Fruit fly (Drosophila melanogaster) ovary, adult (tissue): ENCODE results near the gene CG34281.

Experiments
- CG17801 ChIP-seq: fragments of 200-800 bp; optimal IDR thresholded peaks from 2 replicates; lab custom pipeline; 2019; ENCODE audit warnings: missing biosample characterization, mild to moderate bottlenecking, missing genetic modification characterization, moderate library complexity; ENCODE audit not compliant: partially characterized antibody

CG34281 gene

dm6 chr3R:17612587-17612986 is at the start of gene CG34281:
Gene CG34281, plus strand, starts transcription at chr3R:17612887.
- no peak for TF ChIP-seq CG17801 (GFP tag; lab: Kevin White, UChicago)

DNA sequence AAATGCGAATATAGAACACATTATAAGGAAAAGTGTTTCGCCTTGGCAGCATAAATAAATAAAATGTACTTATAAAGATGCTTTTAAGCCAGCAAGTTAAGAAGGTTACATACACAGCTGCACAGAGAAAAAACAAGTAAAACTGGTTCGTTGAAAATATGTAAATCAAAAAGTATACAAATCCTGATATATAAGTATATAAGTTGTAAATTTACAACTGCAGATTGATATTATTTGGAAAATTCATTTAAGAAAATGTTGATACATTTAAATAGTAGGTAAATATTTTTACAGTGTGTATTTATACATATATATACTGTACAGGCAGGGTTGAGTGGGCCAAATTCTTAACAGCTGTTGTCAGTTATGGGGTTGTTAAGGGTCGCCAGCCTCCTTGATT is 47.9 kb upstream of the CG34281 start:
- no peak for TF ChIP-seq CG17801 (GFP tag; lab: Kevin White, UChicago)

dm6 chr3R:17566619-17567489 is 45.8 kb upstream of the CG34281 start:
- no peak for TF ChIP-seq CG17801 (GFP tag; lab: Kevin White, UChicago)

DNA sequence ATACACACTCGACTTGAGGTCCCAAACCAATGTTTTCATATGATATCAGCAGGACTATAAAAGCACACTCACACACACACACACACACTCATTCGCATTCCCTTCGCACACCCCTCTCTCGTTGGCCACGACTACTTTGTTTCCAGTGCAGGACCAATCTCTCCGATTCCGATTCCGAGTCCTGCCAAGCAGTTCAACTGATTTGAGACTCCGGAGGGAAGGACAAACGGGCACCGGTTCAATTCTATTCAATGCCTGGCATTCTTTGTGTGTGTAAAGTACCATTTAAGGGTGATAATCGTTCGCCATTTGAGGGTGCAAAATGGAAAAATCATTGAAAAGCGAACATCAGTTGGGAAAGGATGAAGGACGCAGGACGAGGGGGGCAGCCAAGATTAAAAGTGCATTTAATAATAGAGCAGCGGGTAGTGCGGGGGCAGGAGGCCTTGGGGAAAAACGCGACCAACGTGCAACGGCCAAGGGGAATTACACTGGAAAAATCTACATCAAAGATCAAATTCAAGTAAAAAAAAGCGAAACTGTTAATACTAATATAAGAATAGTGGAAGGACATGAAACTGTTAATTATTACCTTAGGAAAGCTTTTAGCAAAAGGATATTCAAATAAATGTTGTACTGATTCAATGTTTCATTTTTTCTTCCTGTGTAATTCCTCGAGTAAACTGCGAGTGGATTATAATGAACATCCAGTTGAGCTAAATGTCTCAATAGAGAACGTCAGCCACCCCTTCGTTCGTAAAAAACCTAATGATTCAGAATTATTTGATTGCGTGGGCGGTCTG is 28.8 kb upstream of the CG34281 start:
- no peak for TF ChIP-seq CG17801 (GFP tag; lab: Kevin White, UChicago)

- no peak for TF ChIP-seq CG17801 (GFP tag; lab: Kevin White, UChicago)
Measured at dm6 chr3R:17588805-17589204, 23.9 kb upstream of the CG34281 start.

dm6 chr3R:17591831-17592230 is 20.9 kb upstream of the CG34281 start:
- TF ChIP-seq CG17801 (GFP tag; lab: Kevin White, UChicago): no peak

- no peak for TF ChIP-seq CG17801 (GFP tag; lab: Kevin White, UChicago)
Measured at dm6 chr3R:17593470-17593869, 19.2 kb upstream of the CG34281 start.

DNA sequence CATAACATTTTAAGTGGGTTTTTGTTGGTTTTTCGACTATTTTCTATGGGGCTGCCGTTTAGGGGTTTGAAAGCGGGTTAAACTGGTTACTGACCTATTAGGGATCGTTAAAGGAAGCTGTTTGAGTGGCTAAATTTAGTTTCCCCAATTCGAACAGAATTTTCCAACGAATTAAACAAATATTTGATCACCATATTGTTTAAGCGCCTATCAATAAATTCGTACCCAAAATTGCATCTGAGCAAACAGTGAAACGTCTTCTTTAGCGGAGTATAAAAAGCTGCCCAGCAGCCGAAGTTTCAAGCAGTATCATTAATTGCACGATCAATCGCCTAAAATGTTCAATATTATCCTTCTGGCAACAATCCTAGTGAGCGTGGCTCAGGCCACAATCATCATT is 18.6 kb upstream of the CG34281 start, which contains the start of gene Sgs5bis:
Gene Sgs5bis (plus strand): TSS at position 301 of the 400 bp plus-strand sequence.
- no peak for TF ChIP-seq CG17801 (GFP tag; lab: Kevin White, UChicago)

- no peak for TF ChIP-seq CG17801 (GFP tag; lab: Kevin White, UChicago)
Measured at dm6 chr3R:17595084-17595483, 17.6 kb upstream of the CG34281 start, which contains the start of gene Sgs5. Gene Sgs5, plus strand, starts transcription at chr3R:17595362.

dm6 chr3R:17596236-17596635 is 16.5 kb upstream of the CG34281 start, which contains the start of gene CG7606:
Gene CG7606, plus strand, starts transcription at chr3R:17596536.
- no peak for TF ChIP-seq CG17801 (GFP tag; lab: Kevin White, UChicago)

- TF ChIP-seq CG17801 (GFP tag; lab: Kevin White, UChicago): no peak
Measured at dm6 chr3R:17599695-17600094, 13.0 kb upstream of the CG34281 start.

DNA sequence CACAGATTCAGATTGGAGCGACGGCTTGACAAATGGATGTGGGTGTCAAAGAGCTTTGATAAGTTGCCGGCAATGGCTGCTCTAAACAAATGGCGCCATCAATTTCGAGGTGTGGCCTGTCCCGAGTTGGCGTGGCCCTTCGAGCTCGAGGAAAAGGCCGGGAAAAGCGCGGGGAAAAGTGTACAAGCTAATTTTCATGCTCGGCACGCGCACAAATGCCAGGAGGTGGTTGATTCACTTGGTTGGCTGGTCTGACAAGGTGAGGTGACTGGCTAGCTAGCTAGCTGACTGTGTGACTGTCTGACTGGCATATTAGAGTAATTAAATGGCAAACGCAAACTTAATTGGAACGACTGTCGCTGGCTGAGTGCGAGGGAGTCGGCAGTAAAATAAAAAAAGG is 10.8 kb upstream of the CG34281 start:
- TF ChIP-seq CG17801 (GFP tag; lab: Kevin White, UChicago): no peak

DNA sequence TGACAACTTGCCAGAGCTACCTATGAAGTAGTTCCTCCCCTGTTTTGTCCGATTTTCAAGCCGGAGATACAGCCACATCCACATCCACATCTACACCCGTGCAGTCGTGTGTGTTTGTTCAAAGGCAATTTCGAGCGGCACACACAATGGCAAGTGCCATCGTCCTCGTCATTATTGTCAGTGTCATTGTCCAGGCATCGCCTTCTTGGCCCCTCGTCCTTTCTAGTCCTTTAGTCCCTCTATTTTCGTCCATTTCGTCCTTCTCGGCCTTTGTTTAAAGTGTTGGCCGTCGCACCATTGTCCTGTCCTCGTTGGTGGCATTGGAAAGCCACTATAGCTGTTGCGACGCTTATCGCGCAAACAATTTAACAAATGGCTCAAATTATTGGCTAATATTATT is 9.7 kb upstream of the CG34281 start:
- TF ChIP-seq CG17801 (GFP tag; lab: Kevin White, UChicago): no peak

DNA sequence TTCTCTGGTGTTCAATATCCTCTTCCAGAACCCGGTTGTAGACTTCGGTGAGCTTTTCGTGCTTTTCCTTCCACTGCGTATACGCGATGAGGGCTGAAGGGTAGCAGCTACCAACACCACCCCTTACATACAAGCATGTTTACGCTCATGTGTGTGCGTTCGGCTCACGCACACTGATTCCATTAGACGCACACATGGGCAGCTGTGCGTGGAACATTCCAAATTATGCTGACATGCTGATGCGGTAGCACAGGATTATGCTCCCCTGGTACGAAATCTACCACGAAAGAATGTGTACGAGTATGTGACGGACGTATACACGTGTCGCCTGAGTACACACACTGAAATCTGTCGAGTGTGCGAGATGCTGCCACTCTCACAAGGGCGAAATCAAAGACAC is 9.0 kb upstream of the CG34281 start:
- no peak for TF ChIP-seq CG17801 (GFP tag; lab: Kevin White, UChicago)

dm6 chr3R:17604198-17604879 is 8.3 kb upstream of the CG34281 start:
- no peak for TF ChIP-seq CG17801 (GFP tag; lab: Kevin White, UChicago)
